Fruit fly (Drosophila melanogaster): ENCODE results near the gene CG18266.

dm6 chr2L:5547288-5547777 is 49.3 kb upstream of the CG18266 start:
- no peak for TF ChIP-seq dac (GFP tag; optimal IDR thresholded peaks at IDR 0.05)
- no peak for TF ChIP-seq Sox102F (GFP tag; optimal IDR thresholded peaks at IDR 0.05)
- no peak for TF ChIP-seq Lpt (GFP tag; optimal IDR thresholded peaks at IDR 0.05)
- no peak for TF ChIP-seq CG32006 (GFP tag; optimal IDR thresholded peaks at IDR 0.05)
